Fruit fly (Drosophila melanogaster) whole organism: ENCODE measurements around the gene CG9727.

ENCODE experiments used
- CG8478 ChIP-seq: fragments of >200 bp; optimal IDR thresholded peaks from 2 replicates; lab custom pipeline; 2018; ENCODE audit warnings: inconsistent platforms
- Dll ChIP-seq: fragments of >200 bp; optimal IDR thresholded peaks from 2 replicates; lab custom pipeline; 2017
- EcR ChIP-seq, 2 experiments: fragments of >200 bp; optimal IDR thresholded peaks; 2 replicates each; lab custom pipeline; 2017; ENCODE audit warnings: missing biosample characterization in 2 of 2, missing genetic modification characterization in 2 of 2, missing genetic modification reagents in 2 of 2
- pan ChIP-seq: fragments of >200 bp; optimal IDR thresholded peaks from 2 replicates; lab custom pipeline; 2017
- psq ChIP-seq: fragments of >200 bp; optimal IDR thresholded peaks from 2 replicates; lab custom pipeline; 2017
- usp ChIP-seq: fragments of >200 bp; optimal IDR thresholded peaks from 2 replicates; lab custom pipeline; 2017; ENCODE audit warnings: missing biosample characterization, missing genetic modification characterization, mixed read lengths

Gene CG9727

DNA sequence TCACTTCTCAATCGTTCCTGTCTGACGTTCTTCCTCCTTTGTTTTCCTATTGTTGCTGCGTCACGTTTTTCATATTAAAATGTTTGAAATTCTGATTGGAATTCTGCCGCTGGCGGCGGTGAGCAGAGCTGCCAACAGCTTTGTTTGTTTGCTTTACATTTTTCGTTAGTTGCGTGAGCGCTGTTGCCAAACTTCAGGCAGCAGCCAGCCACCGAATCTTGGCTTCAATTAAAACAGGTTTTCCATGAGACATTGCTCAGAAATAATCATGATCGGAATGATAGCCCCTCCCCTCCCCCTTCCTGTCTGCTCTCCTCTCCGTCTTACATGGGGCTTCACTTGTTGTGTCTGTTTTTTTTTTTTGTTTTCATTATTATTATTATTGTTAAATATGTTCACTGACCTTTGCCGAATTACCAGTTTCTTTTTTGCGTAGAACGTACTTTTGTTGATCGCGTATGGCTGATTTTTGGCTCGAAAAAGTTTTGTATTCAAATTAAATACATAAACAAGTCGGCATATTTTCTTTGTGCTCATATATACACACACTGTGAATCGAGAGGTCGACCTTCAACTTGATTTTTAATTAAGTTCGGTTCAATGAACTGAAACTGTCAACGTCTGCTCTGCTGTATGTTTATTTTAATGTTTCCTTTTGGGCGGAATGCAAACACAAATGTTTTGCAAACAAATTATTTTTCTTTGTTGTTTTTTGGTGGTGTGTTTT lies 30.1 kb downstream of the CG9727 start:
- TF ChIP-seq EcR (GFP tag; optimal IDR thresholded peaks at IDR 0.05; lab: Kevin White, UChicago) = no peak

DNA sequence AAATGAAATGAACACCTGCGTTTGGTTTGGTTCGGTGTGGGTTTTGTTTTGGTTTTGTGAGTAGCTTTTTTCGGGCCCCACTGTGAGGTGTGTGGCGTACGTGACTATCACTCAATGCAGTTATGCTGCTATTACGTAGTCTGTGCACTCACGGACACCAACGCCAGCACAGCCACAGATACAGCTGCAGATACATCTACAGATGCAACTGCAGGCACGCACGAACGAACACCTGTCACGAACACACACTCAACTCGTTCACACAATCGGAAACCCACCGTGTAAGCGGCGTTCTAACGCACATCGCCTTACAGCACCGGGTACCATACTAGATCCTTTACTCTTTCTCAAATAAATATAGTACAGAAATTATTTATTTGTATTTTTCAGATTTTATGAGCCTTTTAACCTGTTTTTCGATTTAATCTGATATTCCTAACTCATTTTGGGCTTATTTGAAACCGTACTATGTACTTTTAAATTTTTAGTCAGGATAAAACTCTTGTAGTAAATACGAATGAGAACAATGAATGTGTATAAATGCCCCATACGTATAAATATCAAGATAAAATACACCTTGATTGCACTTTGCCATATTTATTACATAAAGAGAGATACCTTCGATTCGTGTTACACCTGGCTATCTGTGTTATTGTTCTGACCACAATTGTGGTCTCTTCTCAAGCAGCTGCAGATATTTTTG lies 30.9 kb downstream of the CG9727 start:
- no peak for TF ChIP-seq Dll (lab: Kevin White, UChicago)
- no peak for TF ChIP-seq usp (GFP tag; lab: Kevin White, UChicago)
- TF ChIP-seq pan (lab: Kevin White, UChicago) = no peak
- no peak for TF ChIP-seq EcR (GFP tag; optimal IDR thresholded peaks at IDR 0.05; lab: Kevin White, UChicago)
- no peak for TF ChIP-seq psq (lab: Kevin White, UChicago)
- TF ChIP-seq CG8478 = no peak

DNA sequence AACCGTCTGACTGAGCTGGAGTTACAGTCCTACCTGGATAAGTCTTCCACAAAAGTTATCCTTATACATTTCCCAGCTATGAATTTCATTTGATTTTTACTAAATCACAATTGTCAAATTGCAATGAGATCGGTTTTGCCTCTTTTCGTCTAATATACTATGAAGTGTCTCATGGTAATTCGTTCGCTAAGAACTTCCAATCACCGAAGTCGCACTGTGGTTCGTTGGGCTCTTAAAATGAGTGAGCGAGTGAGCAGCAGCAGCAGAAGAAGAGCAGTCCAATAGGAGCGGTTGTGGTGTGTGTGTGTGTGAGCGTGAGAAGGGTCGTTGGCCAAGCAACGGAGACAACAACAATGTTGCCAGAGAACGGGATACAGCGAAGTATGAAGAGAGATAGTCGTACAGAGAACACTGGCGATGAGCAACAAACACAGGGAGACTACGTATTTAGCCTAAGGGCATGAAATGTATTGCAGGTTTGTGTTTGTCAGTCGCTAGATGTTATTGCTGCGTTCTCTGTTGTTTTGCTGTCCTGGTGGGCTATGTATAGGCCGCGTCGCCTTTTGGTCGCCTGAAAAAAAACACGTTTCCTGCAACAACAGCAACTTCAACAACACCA lies 32.4 kb downstream of the CG9727 start:
- TF ChIP-seq Dll (lab: Kevin White, UChicago) (no peak), EcR (GFP tag; optimal IDR thresholded peaks at IDR 0.05; lab: Kevin White, UChicago) (peak; percentile 36 to 95)

DNA sequence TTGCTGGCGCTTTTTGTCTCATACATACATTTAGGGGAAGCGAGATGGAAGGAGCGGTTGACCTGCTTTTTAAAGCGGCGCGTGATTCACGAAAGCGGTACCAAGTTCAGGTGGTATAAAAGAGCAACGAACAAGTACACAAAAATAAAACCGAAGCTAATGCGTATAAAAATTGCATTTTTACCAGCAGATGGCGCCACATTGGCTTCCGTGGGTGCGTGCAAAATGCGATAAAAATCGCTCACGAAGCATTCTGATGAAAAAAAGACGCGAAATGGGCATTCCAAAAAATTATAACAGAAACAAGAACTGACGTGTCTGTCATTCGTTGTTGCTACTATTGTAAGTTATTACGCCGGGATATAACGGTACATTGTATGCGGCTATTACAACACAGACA lies 33.3 kb downstream of the CG9727 start:
- TF ChIP-seq pan (lab: Kevin White, UChicago) = no peak
- TF ChIP-seq Dll (lab: Kevin White, UChicago) = no peak
- TF ChIP-seq CG8478 = no peak
- no peak for TF ChIP-seq EcR (GFP tag; optimal IDR thresholded peaks at IDR 0.05; lab: Kevin White, UChicago)
- no peak for TF ChIP-seq usp (GFP tag; lab: Kevin White, UChicago)
- no peak for TF ChIP-seq psq (lab: Kevin White, UChicago)

DNA sequence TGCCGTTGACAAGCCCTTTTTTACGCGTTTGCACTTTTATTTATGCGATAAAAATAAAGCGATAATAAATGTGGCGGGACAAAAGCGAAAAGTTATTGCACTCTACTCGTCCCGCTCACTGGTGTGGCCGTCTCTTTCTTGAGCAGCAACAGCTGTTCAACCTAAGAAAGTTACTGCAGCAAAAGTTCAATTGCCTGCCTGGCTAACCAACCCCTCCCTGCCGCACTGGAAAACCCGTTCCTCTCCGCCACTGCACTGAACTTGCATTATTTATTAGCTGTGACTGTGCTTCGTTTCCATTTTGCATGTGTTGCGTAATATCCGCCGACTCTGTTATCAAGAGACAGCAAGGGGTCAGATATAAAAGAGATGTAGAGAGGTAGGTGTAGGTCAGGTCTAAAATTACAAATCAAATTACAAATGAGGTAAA lies 34.7 kb downstream of the CG9727 start:
- no peak for TF ChIP-seq CG8478
- TF ChIP-seq pan (lab: Kevin White, UChicago) = no peak
- peak; percentile 70 to 92 for TF ChIP-seq EcR (GFP tag; optimal IDR thresholded peaks at IDR 0.05; lab: Kevin White, UChicago)
- TF ChIP-seq usp (GFP tag; lab: Kevin White, UChicago) = no peak
- TF ChIP-seq psq (lab: Kevin White, UChicago) = no peak

DNA sequence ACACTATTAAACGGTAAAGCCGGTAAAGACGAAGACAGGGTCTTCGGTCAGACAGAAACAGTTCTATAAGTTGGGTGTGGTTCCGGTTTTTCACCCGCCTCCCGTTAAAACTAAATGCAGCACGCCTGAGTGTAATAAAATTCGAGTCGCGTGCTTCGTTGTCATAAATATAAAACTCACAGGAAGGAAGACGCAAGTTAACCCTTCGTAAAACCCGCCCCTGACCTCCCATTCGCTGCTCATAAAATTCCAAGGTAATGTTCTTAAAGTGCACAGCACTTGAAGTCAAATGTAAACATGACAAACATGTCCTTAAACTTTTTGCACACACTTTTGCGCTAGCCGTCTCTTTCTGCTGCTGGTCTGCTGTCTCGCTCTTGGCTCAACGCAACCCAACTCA lies 35.2 kb downstream of the CG9727 start:
- TF ChIP-seq pan (lab: Kevin White, UChicago) (no peak), usp (GFP tag; lab: Kevin White, UChicago) (no peak), CG8478 (no peak), EcR (GFP tag; optimal IDR thresholded peaks at IDR 0.05; lab: Kevin White, UChicago) (no peak), psq (lab: Kevin White, UChicago) (no peak), Dll (lab: Kevin White, UChicago) (no peak)

DNA sequence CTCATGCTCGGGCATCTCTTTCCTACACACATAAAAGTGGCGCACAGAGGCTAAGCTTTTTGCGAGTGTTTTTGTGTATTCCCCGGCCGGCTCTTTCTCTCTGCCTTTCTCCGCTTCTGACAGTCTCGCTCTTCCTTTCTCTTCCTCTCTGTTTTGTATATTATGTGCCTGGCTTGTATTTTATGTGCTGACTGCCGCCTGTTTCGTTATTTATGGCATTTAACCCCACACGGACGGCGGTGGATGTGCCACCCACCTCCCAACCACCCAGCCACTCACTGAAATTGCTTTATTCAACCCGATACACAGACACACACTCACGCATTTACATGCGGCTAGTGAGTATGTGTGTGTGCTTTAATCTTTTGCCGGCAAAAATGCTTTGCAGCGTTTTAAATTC lies 36.5 kb downstream of the CG9727 start:
- no peak for TF ChIP-seq CG8478
- no peak for TF ChIP-seq psq (lab: Kevin White, UChicago)
- no peak for TF ChIP-seq EcR (GFP tag; optimal IDR thresholded peaks at IDR 0.05; lab: Kevin White, UChicago)
- no peak for TF ChIP-seq usp (GFP tag; lab: Kevin White, UChicago)
- TF ChIP-seq Dll (lab: Kevin White, UChicago) = no peak
- no peak for TF ChIP-seq pan (lab: Kevin White, UChicago)

DNA sequence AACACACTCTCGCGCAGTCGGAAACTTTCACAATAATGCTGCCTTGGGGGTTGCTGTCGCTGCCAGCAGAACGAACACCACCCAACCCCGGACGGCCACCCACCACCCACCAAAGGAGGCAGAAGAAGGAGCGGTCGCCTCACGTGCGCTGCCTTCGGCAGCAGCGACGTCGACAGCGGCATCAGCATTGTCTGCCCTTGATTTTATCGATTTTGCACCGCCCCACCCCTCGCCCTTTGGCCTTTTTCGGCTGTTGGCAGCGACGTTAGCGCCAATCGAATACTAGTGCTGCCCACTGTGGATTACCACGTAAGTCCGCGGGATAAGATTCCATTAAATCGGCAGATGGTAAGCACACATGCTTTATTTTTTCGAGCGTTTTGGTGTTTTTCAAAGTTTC lies 37.4 kb downstream of the CG9727 start:
- TF ChIP-seq Dll (lab: Kevin White, UChicago) (no peak), psq (lab: Kevin White, UChicago) (no peak), usp (GFP tag; lab: Kevin White, UChicago) (no peak), CG8478 (no peak), pan (lab: Kevin White, UChicago) (no peak), EcR (GFP tag; optimal IDR thresholded peaks at IDR 0.05; lab: Kevin White, UChicago) (no peak)

DNA sequence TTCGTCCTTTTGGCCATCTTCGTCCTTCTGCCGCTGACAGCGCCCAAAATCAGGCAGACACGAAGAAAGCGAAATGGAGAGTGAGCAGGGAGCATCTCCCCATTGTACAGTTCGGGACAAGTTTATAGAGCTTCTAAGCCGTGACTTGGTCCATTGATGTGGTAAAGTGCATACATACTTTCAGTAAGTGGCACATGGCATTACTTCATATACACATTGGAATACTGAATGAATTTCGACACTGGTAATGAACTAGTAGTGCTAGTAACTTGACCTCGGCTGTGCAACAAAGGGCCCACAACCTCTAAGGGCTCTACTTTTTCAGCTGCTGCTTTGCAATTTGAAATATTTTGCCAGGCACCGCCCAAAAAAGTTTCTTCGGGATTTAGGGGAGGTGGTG lies 40.2 kb downstream of the CG9727 start:
- no peak for TF ChIP-seq Dll (lab: Kevin White, UChicago)

DNA sequence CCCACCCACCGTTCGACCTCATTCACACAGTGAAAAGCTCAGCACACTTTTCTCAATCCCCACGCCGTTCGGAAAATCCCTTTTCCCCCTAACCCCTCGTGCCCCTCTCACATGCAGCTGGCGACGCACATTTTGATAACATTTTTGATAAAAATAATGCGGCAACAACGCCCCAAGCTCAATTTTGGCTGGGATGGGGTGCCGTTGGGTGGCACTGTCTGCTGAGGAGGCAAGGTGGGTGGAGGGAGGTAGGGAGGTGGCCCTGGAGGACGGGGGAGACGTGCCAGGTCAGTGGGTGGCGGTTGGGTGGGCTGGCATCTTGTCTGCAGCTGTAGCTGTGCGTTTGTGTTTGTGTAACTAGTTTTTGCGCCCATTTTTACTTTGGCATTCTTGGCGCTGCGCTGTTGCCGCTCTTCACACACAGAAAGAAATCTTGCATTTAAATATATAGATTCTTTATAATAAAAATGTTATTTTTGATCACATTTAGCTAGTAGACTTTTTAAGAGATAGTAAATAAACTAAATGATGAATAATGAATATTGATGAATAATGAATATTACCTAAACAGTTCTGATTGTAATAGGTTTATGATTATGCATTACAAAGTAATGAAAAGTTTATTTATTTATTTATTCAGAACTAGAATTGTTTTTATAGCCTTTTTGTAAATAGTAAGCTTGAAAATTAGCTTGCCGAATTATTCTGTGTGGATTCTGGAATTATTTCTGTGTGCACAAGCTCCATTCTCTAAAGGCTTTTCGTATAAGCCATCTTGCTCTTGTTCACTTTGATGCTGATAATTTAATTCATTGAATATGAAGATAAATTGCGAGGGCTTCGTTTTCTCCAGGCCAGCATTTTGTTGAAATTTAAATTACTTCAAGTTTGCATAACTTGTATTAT lies 41.8 kb downstream of the CG9727 start:
- no peak for TF ChIP-seq EcR (GFP tag; optimal IDR thresholded peaks at IDR 0.05; lab: Kevin White, UChicago)
- no peak for TF ChIP-seq pan (lab: Kevin White, UChicago)

DNA sequence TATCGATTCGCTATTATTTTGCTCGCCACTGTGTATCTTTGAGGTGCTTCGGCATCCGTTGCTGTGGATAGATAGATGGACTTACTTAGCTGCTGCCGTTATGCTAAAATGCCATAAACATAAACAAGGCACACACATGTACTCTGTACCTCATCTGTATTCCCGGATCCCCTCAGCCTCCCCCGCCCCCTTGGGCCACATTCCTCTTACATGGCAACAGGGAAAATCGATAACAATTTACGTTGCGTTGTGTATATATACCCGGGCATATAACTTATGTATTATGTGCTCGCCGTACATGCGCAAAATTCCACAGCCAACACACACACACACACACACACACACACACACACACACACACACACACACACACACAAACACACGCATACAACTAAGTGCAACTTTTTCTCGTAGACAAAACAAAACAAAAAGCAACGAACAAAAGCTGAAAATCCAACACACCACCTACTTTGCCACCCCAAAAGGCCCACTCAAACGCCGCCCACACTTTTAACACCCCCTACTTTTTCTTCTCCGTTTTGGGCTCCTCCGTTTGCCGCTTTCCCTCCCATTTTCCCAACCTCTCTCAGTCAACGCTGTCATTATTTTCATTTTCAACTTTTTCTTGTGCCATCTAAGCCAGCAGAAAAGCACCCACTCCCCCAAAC lies 42.6 kb downstream of the CG9727 start:
- TF ChIP-seq Dll (lab: Kevin White, UChicago) (no peak), EcR (GFP tag; optimal IDR thresholded peaks at IDR 0.05; lab: Kevin White, UChicago) (no peak), pan (lab: Kevin White, UChicago) (no peak), CG8478 (no peak), usp (GFP tag; lab: Kevin White, UChicago) (no peak), psq (lab: Kevin White, UChicago) (no peak)
